Fruit fly (Drosophila melanogaster) S2 (cell line): Measurements from ENCODE around the gene Jon99Ci.

Experiments
- CG8478 ChIP-seq: fragments of >200 bp; optimal IDR thresholded peaks from 2 replicates; lab custom pipeline; 2018
- CTCF ChIP-seq, 2 experiments: fragments of >200 bp; optimal IDR thresholded peaks; 2 replicates each; lab custom pipeline; 2018

dm6 chr3R:29893030-29893429 is 33.0 kb downstream of the Jon99Ci start:
- TF ChIP-seq CTCF (optimal IDR thresholded peaks at IDR 0.05; lab: Kevin White, UChicago) (no peak), CG8478 (lab: Kevin White, UChicago) (no peak)
